Worm (Caenorhabditis elegans): ENCODE measurements around the gene add-1.

DNA sequence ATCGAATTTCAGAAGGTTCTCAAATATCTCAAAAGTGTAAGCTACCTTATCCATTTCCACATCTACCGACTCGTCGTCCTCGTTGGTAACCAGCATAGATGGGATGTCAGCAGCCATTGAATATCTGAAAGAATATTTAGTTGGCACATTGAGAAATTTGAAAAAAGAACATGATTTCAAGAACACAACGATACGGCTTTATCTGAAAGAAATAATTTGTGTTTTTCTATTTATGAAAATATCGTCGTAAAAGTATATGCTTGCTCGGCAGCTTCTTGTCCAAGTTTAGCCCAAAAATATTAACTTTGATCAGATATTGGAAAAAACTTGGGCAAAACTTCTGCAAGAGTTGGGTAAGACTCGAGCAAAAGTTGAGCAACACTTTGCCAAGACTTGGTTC is 40.8 kb upstream of the add-1 start, which contains the start of gene T07F12.4:
- TF ChIP-seq mdl-1 (tag; optimal IDR thresholded peaks at IDR 0.05) = no peak
- TF ChIP-seq elt-1 (tag; optimal IDR thresholded peaks at IDR 0.05) = no peak
- no peak for TF ChIP-seq nhr-23 (tag; optimal IDR thresholded peaks at IDR 0.05)
- TF ChIP-seq pqm-1 (tag; optimal IDR thresholded peaks at IDR 0.05) = no peak
- no peak for TF ChIP-seq nhr-12 (tag; optimal IDR thresholded peaks at IDR 0.05)
- TF ChIP-seq nhr-28 (tag; optimal IDR thresholded peaks at IDR 0.05) = no peak
- no peak for TF ChIP-seq ceh-28 (tag; optimal IDR thresholded peaks at IDR 0.05)
- TF ChIP-seq mml-1 (tag; optimal IDR thresholded peaks at IDR 0.05) = no peak
- no peak for TF ChIP-seq nhr-237 (tag; optimal IDR thresholded peaks at IDR 0.05)
- TF ChIP-seq fkh-2 (tag; optimal IDR thresholded peaks at IDR 0.05) = no peak
- TF ChIP-seq fos-1 (tag; optimal IDR thresholded peaks at IDR 0.05) = no peak
- no peak for TF ChIP-seq nhr-11 (tag; optimal IDR thresholded peaks at IDR 0.05)
- TF ChIP-seq ceh-16 (tag; optimal IDR thresholded peaks at IDR 0.05) = no peak

Measured in whole organism, L3 larva.